Worm (Caenorhabditis elegans): ENCODE data around the gene gem-1.

ce11 chrX:13333835-13334234 is 43.0 kb downstream of the gem-1 start, which contains the start of gene F46G10.4:
- no peak for TF ChIP-seq hnd-1 (tag; optimal IDR thresholded peaks at IDR 0.05)
- TF ChIP-seq ceh-13 (GFP tag; optimal IDR thresholded peaks at IDR 0.05): no peak
- no peak for TF ChIP-seq B0310.2 (tag; optimal IDR thresholded peaks at IDR 0.05)
- TF ChIP-seq hmbx-1 (tag; optimal IDR thresholded peaks at IDR 0.05): no peak
- TF ChIP-seq ama-1 (optimal IDR thresholded peaks at IDR 0.05): no peak

Data from whole organism, early embryonic.